Fruit fly (Drosophila melanogaster) whole organism, wandering third instar larva: Measurements from ENCODE around the gene gzl.

Experiments used
- CG32264 ChIP-seq: fragments of 200-800 bp; sonication (Bioruptor generic); optimal IDR thresholded peaks from 2 replicates; lab custom pipeline; 2016; ENCODE audit warnings: missing biosample characterization, missing genetic modification characterization
- CG9705 ChIP-seq: fragments of 200-800 bp; sonication (Bioruptor generic); optimal IDR thresholded peaks from 2 replicates; lab custom pipeline; 2018; ENCODE audit warnings: missing biosample characterization, mild to moderate bottlenecking, missing genetic modification characterization
- Dfd ChIP-seq: fragments of >200 bp; optimal IDR thresholded peaks from 2 replicates; lab custom pipeline; 2017; ENCODE audit warnings: missing biosample characterization, missing genetic modification characterization
- Dif ChIP-seq: fragments of 200-275, 200-300 bp; sonication (Bioruptor generic); optimal IDR thresholded peaks from 2 replicates; lab custom pipeline; 2018; ENCODE audit warnings: missing biosample characterization, missing genetic modification characterization; ENCODE audit not compliant: partially characterized antibody
- HLH106 ChIP-seq: fragments of 200-800 bp; optimal IDR thresholded peaks from 3 replicates; lab custom pipeline; 2019; ENCODE audit warnings: missing biosample characterization, mild to moderate bottlenecking, missing genetic modification characterization, moderate library complexity
- Hnf4 ChIP-seq: fragments of 200-800 bp; sonication (Bioruptor generic); optimal IDR thresholded peaks from 2 replicates; lab custom pipeline; 2016; ENCODE audit warnings: missing biosample characterization, mild to moderate bottlenecking, missing genetic modification characterization
- Hr78 ChIP-seq: fragments of >200 bp; optimal IDR thresholded peaks from 2 replicates; lab custom pipeline; 2017; ENCODE audit warnings: missing biosample characterization, missing genetic modification characterization
- Hr83 ChIP-seq: fragments of 200-300 bp; sonication (Bioruptor generic); optimal IDR thresholded peaks from 2 replicates; lab custom pipeline; 2016; ENCODE audit warnings: missing biosample characterization, mild to moderate bottlenecking, missing genetic modification characterization, moderate library complexity; ENCODE audit not compliant: poor library complexity, severe bottlenecking
- Jra ChIP-seq: sonication (Bioruptor generic); optimal IDR thresholded peaks from 2 replicates; lab custom pipeline; 2016; ENCODE audit warnings: missing biosample characterization, missing genetic modification characterization
- Mio ChIP-seq: sonication (Bioruptor generic); optimal IDR thresholded peaks from 2 replicates; lab custom pipeline; 2016; ENCODE audit warnings: missing biosample characterization, missing genetic modification characterization
- N ChIP-seq: fragments of >200 bp; optimal IDR thresholded peaks from 2 replicates; lab custom pipeline; 2018; ENCODE audit warnings: missing biosample characterization, missing external identifiers, missing genetic modification characterization
- OdsH ChIP-seq: fragments of 200-800 bp; sonication (Bioruptor generic); optimal IDR thresholded peaks from 2 replicates; lab custom pipeline; 2016; ENCODE audit warnings: missing biosample characterization, mild to moderate bottlenecking, missing genetic modification characterization
- Rel ChIP-seq, 2 experiments: fragments of 200-800 bp; sonication (Bioruptor generic) in 1 of 2; optimal IDR thresholded peaks; 2 replicates in 1 of 2; 3 replicates in 1 of 2; lab custom pipeline; 2016 to 2019; ENCODE audit warnings: mild to moderate bottlenecking in 2 of 2, missing biosample characterization in 2 of 2, missing genetic modification characterization in 2 of 2, moderate library complexity in 1 of 2
- Sp1 ChIP-seq: fragments of 200-800 bp; sonication (Bioruptor generic); optimal IDR thresholded peaks from 3 replicates; lab custom pipeline; 2019; ENCODE audit warnings: missing biosample characterization, mild to moderate bottlenecking, missing genetic modification characterization, moderate library complexity
- br ChIP-seq: fragments of 200-800 bp; sonication (Bioruptor generic); optimal IDR thresholded peaks from 2 replicates; lab custom pipeline; 2016; ENCODE audit warnings: missing biosample characterization, missing genetic modification characterization
- dl ChIP-seq, 2 experiments: fragments of 175-275, 200-275 bp in 1 of 2; fragments of 200-275 bp in 1 of 2; sonication (Bioruptor generic); optimal IDR thresholded peaks; lab custom pipeline; 2018; ENCODE audit warnings: mild to moderate bottlenecking in 2 of 2, missing biosample characterization in 2 of 2, missing genetic modification characterization in 2 of 2, moderate library complexity in 2 of 2; ENCODE audit not compliant: partially characterized antibody in 2 of 2, insufficient read depth in 1 of 2
- dsf ChIP-seq: sonication (Bioruptor generic); optimal IDR thresholded peaks from 2 replicates; lab custom pipeline; 2016; ENCODE audit warnings: missing biosample characterization, missing genetic modification characterization, borderline replicate concordance
- foxo ChIP-seq, 2 experiments: fragments of 200-800 bp; sonication (Bioruptor generic); optimal IDR thresholded peaks; 2 replicates in 1 of 2; 3 replicates in 1 of 2; lab custom pipeline; 2016 to 2017; ENCODE audit warnings: missing biosample characterization in 2 of 2, missing genetic modification characterization in 2 of 2
- fru ChIP-seq: fragments of 200-800 bp; sonication (Bioruptor generic); optimal IDR thresholded peaks from 3 replicates; lab custom pipeline; 2016; ENCODE audit warnings: missing biosample characterization, mild to moderate bottlenecking, missing genetic modification characterization
- h ChIP-seq: fragments of 200-800 bp; sonication (Bioruptor generic); optimal IDR thresholded peaks from 3 replicates; lab custom pipeline; 2016; ENCODE audit warnings: missing biosample characterization, mild to moderate bottlenecking, missing genetic modification characterization
- pan ChIP-seq: fragments of >200 bp; optimal IDR thresholded peaks from 2 replicates; lab custom pipeline; 2017
- psq ChIP-seq: fragments of 200-800 bp; sonication (Bioruptor generic); optimal IDR thresholded peaks from 3 replicates; lab custom pipeline; 2017; ENCODE audit warnings: missing biosample characterization, mild to moderate bottlenecking, missing genetic modification characterization, moderate library complexity
- rgr ChIP-seq: fragments of 200-800 bp; sonication (Bioruptor generic); optimal IDR thresholded peaks from 3 replicates; lab custom pipeline; 2016; ENCODE audit warnings: missing biosample characterization, mild to moderate bottlenecking, missing genetic modification characterization
- sage ChIP-seq: fragments of 200-800 bp; sonication (Bioruptor generic); optimal IDR thresholded peaks from 2 replicates; lab custom pipeline; 2016; ENCODE audit warnings: missing biosample characterization, mild to moderate bottlenecking, missing genetic modification characterization
- sv ChIP-seq: fragments of 200-800 bp; sonication (Bioruptor generic); optimal IDR thresholded peaks from 3 replicates; lab custom pipeline; 2016; ENCODE audit warnings: missing biosample characterization, missing genetic modification characterization
- usp ChIP-seq: fragments of >200 bp; optimal IDR thresholded peaks from 2 replicates; lab custom pipeline; 2017; ENCODE audit warnings: missing biosample characterization, missing genetic modification characterization
- woc ChIP-seq: sonication (Bioruptor generic); optimal IDR thresholded peaks from 2 replicates; lab custom pipeline; 2016; ENCODE audit warnings: missing biosample characterization, mild to moderate bottlenecking, missing genetic modification characterization

The gzl gene

DNA sequence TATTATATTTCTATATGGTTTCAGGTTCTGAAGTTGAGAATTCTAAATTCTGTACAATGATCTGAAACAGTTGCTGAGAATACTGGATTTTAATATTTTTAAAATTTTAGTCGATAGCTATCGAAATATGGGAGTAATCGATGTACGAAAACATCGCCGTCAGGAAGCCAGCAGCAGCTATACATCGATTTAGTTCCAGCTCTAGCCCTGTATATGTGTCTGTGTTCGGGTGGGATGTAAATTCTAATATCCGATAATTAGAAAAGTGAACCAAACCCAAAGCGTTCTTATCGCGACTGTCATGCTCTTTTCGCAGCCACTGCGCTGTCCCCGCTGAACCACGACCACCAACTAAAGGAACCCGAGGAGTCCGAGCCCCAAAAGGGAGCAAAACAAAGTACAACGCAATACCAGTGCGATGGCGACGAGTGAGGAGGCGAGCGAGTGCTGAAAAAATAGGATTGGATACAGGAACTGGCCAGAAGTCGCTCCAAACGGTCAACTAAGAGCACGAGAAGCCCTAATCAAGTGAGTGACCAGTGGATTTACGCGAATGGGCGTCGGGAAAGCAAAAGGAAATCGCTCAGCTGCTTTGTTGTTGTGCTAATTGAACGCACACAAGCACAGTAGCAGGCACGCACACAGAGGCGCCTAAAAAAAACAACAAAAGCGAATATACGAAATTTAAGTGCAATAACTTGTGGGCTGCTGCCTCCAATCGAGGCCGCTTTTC lies at the start of gene gzl:
TSS of gene gzl (plus strand) at position 182 of the 733 bp plus-strand sequence.
- TF ChIP-seq Hr83 (peak; percentile 14), HLH106 (tag; lab: Kevin White, UChicago) (no peak), Dif (GFP tag; lab: Kevin White, UChicago) (no peak), sage (GFP tag; lab: Kevin White, UChicago) (peak; percentile 17), Mio (no peak), foxo (GFP tag; optimal IDR thresholded peaks at IDR 0.05; lab: Kevin White, UChicago) (no peak), h (peak; percentile 28), Jra (GFP tag; lab: Kevin White, UChicago) (peak; percentile 51), N (peak; percentile 51), rgr (GFP tag; lab: Kevin White, UChicago) (peak; percentile 11), CG32264 (GFP tag; lab: Kevin White, UChicago) (no peak), Hr78 (no peak)

DNA sequence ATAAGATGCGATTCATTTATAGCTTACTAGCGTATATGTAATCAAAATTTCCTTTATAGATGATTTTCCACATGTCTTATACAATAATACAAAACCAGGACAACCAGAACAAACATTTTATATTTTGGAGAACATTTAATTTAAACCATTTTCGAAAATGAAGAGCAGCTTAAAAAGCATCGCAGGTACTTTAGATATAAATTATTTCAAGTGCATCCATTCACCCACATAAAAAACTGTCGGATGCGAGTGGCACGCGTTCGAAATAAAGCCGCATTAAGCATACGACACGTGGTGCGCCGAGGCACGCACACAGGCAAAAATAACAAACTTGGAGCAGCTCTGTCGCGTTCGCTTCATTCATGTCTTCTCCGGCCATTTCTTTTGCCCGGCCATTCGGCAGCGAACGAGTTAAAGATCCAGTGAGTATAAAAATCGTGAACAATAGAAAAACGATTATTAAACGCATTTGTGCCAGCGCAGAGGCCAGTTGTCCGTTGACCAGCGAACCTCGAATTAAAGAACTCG lies 47.7 kb upstream of the gzl start, which contains the start of gene Osi19:
TSS of gene Osi19 (plus strand) at position 457 of the 528 bp plus-strand sequence.
- TF ChIP-seq woc (no peak), usp (GFP tag; lab: Kevin White, UChicago) (no peak), fru (GFP tag; lab: Kevin White, UChicago) (no peak), sv (GFP tag; lab: Kevin White, UChicago) (no peak), HLH106 (tag; lab: Kevin White, UChicago) (no peak), psq (GFP tag; lab: Kevin White, UChicago) (no peak), br (GFP tag; lab: Kevin White, UChicago) (no peak), h (no peak), Mio (no peak), dl (GFP tag; optimal IDR thresholded peaks at IDR 0.05; lab: Kevin White, UChicago; ENCODE audit: insufficient read depth in 1 of 2, partially characterized antibody in 2 of 2) (no peak)

DNA sequence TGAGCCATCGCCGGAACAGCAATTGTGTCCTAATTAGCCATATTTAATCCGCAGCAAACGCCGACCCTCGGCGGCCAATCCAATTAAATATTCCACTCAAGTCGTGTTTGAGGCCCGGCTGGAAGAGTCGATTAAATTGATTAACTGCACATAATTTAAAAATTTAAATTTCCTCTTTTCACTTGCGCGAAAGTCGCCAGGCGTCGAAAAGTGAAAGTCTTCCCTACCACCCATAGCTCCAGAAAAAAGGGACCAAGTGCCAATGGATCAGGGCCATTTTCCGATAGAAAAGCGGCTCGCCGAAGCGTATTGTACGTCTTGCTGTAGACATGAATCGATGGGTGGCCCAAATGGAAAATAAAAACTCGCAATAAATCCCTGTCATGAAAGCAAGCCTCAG lies 45.3 kb upstream of the gzl start:
- TF ChIP-seq sage (GFP tag; lab: Kevin White, UChicago) (no peak), Dif (GFP tag; lab: Kevin White, UChicago) (no peak), Hr78 (no peak), OdsH (GFP tag; lab: Kevin White, UChicago) (no peak), dl (GFP tag; optimal IDR thresholded peaks at IDR 0.05; lab: Kevin White, UChicago; ENCODE audit: insufficient read depth in 1 of 2, partially characterized antibody in 2 of 2) (no peak), sv (GFP tag; lab: Kevin White, UChicago) (no peak), Hnf4 (GFP tag; lab: Kevin White, UChicago) (no peak), CG32264 (GFP tag; lab: Kevin White, UChicago) (no peak), Dfd (GFP tag; lab: Kevin White, UChicago) (no peak), Hr83 (no peak), CG9705 (no peak), usp (GFP tag; lab: Kevin White, UChicago) (no peak), pan (lab: Kevin White, UChicago) (no peak), dsf (GFP tag; lab: Kevin White, UChicago) (no peak)

DNA sequence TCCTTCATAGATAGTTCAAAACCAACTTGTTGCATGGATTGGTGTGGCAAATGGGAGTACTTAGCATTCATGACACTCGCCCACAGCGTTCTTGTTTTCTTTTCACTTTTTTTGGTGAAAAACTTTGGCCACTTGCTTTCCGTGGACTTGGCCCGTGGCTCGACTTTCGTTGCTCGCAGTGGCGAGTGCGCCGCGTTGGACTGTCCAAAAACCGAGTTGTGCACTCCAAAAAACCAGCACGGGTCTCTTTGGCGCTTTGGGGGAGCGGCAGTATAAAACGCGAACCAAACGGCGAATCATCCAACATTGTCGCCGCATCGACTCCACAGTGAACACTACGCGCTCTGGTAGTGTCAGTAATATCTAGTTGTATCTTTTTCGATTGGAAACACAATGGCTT lies 42.9 kb upstream of the gzl start, which contains the start of gene Osi20:
TSS of gene Osi20 (plus strand) at position 301 of the 400 bp plus-strand sequence.
- TF ChIP-seq OdsH (GFP tag; lab: Kevin White, UChicago) = no peak
- no peak for TF ChIP-seq sv (GFP tag; lab: Kevin White, UChicago)
- no peak for TF ChIP-seq br (GFP tag; lab: Kevin White, UChicago)
- TF ChIP-seq Hr78 = no peak
- TF ChIP-seq usp (GFP tag; lab: Kevin White, UChicago) = no peak
- no peak for TF ChIP-seq Sp1 (GFP tag; lab: Kevin White, UChicago)
- TF ChIP-seq pan (lab: Kevin White, UChicago) = no peak
- TF ChIP-seq HLH106 (tag; lab: Kevin White, UChicago) = no peak

DNA sequence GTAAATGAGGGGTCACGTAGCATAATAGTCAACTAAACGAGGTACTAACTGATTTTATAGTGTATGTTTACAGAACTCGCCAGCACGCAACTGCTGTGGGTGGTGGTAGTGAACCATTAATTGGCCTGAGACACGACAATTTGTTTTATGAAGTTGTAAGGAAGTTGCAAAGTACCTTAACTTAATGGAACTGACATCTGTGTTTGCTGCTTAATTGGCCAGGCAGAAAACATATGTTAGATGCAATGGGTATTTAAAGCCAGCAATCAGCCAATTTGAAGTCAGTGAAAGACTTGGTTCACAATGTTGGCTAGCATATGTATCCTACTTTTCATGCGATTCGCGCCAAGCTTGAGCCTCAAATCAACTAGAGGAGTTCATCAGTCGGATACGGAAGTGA lies 41.0 kb upstream of the gzl start, which contains the start of gene CG17917:
TSS of gene CG17917 (plus strand) at position 301 of the 400 bp plus-strand sequence.
- TF ChIP-seq Rel (GFP tag; optimal IDR thresholded peaks at IDR 0.05; lab: Kevin White, UChicago) = no peak
- no peak for TF ChIP-seq Rel (tag; optimal IDR thresholded peaks at IDR 0.05; lab: Kevin White, UChicago)
